Fruit fly (Drosophila melanogaster): ENCODE data around the gene Alp9.

The Alp9 gene

DNA sequence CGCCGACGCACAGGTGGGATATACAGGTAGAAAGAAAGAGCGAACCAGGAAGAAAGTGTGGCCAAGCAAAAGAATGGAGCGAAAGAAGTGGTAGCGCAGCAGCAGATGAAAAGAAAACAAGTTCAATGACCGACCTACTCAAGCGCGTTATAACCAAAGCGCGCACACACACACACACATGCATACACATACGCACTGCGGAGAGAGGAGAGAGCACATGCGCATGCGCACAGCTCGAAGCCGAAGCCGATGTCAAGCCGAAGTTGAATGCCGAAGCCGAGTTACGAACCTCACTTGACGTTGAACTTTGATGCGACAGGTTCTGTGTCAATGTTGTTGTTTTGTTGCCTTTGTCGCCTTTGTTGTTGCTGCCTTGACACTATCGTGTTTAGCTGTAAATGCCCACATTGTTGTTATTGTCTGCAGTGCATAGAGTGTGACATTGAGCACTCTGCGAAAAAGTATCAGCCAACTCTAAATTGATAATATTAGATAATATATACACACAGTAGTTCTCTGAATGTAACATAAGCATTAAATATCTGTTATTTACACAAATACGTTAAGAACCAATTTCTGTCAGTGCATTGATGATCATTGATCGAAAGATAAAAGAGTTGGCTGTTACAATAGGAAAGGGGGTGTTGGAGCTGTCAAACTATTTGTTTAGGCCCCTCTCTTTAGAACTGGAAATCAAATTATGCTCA lies 39.0 kb downstream of the Alp9 start:
- TF ChIP-seq CG8478 (optimal IDR thresholded peaks at IDR 0.05) (no peak), CTCF (optimal IDR thresholded peaks at IDR 0.05) (no peak)

DNA sequence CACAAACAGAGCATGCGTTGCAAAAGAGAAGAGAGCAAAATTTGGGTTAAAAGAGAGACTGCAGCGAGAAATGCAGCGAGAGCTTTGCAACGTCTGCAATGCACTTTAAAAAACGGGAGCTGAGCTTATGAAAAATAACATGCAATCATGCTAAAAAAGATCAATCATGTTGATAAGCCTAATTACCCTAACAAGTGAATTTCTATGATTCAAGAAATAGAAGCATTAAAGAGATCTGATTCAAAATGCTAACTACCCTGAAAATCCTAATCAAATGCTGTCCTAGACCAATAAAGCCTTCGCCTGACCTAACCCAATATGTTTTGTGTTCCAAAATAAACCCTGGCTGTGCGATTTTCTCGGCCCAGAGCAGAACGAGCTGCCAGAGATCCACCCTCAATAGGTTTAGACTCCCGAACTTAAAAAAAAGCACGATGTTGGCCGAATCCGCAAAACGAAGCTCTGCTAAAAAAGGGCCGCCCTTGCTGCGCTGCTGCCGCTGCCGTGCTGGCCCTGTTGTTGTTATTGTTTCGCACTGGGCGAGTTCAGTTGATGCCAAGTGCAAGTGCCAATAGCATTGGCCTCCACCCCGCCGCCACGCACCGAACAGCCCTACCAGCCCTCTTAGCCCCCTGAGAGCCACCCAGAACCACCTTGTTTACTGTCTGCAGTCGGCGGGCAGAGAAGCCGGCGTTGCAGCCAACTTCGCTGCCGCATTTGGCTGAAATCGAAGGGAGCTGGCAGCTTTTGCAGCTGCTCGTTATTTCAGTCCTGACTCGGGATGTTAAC lies 40.1 kb downstream of the Alp9 start:
- no peak for TF ChIP-seq CG8478 (optimal IDR thresholded peaks at IDR 0.05)
- no peak for TF ChIP-seq CTCF (optimal IDR thresholded peaks at IDR 0.05)

DNA sequence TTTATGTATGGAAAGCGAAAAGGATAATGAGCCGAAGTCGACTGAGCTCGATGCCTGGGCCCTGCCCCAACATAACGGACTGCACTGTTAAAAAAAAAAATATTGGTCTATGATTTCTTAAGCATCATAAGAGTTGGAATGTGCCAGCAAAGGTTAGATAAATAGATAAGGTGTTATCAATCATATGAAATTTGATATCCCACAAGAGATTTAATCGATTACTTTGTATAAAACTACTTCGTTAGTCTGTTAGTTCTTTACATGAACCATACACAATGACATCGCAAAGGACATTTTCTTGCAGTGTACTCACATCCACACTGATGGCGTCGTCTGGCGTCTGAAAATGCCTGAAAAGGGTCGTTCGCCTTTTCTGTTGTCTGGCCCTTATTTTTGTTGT lies 42.1 kb downstream of the Alp9 start:
- TF ChIP-seq CG8478 (optimal IDR thresholded peaks at IDR 0.05) (no peak), CTCF (optimal IDR thresholded peaks at IDR 0.05) (no peak)

DNA sequence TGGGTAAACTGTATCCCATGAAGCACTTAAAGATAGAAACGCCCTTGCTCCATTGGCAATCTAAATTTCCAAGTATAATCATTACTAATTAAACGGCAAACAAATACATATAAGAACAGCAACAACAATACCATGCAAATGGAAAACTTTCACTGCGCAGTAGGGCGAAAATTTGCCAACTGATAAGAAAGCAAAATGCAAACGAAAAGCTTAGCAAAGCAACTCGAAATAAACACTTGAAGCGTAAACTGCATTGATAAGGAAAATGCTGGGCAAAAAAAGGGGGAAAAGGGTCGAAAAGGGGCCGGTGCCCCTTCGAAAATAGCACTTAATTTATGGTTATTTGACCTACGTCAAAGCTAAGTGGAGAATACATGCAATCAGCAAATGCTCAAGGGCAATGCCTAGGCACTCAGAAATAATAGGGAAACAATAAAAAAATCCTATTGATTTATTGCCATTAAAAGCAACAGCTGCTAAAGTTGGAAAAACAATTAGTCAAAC lies 43.3 kb downstream of the Alp9 start:
- TF ChIP-seq CG8478 (optimal IDR thresholded peaks at IDR 0.05): no peak
- no peak for TF ChIP-seq CTCF (optimal IDR thresholded peaks at IDR 0.05)

DNA sequence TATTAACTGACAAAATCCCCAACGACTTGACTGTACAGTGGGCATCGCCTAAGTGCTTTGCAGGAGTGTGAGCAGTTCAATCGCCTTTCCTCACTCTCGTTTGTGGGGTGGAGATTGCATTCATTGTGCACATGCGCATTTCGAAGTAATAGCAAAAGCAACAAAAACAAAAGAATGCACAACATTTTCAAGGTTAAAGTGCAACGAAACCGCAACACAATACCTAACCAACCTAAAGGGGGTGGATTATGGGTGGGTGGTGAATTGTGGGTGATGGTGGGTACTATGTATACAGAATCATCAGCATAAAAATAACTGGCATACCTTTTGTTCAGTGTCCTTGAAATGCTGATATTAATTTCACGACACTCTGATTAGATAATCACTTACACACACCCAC lies 44.1 kb downstream of the Alp9 start:
- TF ChIP-seq CTCF (optimal IDR thresholded peaks at IDR 0.05): no peak
- TF ChIP-seq CG8478 (optimal IDR thresholded peaks at IDR 0.05): no peak

DNA sequence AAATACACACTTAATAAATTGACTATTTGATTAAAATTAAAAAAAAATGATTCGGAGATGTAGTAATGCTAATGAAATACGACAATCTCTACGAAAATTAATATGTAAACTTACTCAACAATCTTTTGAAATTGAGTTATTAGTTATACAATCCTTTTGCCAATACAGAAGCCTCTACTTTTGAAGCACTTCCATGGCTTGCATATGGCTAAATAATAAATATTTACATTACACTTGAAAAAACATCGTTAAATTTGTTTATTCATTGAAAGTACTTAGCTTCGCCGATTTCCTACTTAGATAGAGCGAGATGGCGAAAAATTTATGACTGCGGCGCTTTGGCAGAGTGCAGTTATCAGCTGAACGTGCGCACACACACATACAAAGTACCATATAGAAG lies 45.3 kb downstream of the Alp9 start:
- no peak for TF ChIP-seq CG8478 (optimal IDR thresholded peaks at IDR 0.05)
- no peak for TF ChIP-seq CTCF (optimal IDR thresholded peaks at IDR 0.05)

DNA sequence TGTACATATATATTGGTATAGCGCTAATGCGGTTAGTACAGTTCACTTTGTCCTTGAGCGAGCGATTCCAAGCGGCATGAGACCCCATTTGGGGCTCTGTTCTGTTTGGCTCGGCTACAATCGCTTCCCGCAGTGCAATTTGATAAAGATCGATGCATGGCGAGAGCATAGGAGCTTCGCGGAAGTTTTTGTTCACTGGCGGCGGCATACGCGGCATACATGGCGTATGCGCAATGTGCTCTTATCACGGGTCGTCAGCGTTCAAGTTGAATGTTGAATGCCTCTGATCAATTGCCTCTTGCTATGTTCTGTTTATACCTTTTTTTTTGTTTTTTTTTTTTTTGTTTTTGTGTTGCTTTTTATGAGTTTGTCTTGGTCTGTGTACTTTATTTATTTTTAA lies 45.8 kb downstream of the Alp9 start:
- TF ChIP-seq CG8478 (optimal IDR thresholded peaks at IDR 0.05) (no peak), CTCF (optimal IDR thresholded peaks at IDR 0.05) (no peak)

- TF ChIP-seq CG8478 (optimal IDR thresholded peaks at IDR 0.05): no peak
- no peak for TF ChIP-seq CTCF (optimal IDR thresholded peaks at IDR 0.05)
Observed at dm6 chr3L:5641547-5641946, 46.2 kb downstream of the Alp9 start.

- TF ChIP-seq CTCF (optimal IDR thresholded peaks at IDR 0.05) (no peak), CG8478 (optimal IDR thresholded peaks at IDR 0.05) (no peak)
Observed at dm6 chr3L:5642837-5643236, 47.5 kb downstream of the Alp9 start.

dm6 chr3L:5643733-5644132 lies 48.4 kb downstream of the Alp9 start:
- TF ChIP-seq CTCF (optimal IDR thresholded peaks at IDR 0.05): no peak
- no peak for TF ChIP-seq CG8478 (optimal IDR thresholded peaks at IDR 0.05)
